Fruit fly (Drosophila melanogaster): ENCODE data around the gene ND-B14.5B.

ND-B14.5B gene

DNA sequence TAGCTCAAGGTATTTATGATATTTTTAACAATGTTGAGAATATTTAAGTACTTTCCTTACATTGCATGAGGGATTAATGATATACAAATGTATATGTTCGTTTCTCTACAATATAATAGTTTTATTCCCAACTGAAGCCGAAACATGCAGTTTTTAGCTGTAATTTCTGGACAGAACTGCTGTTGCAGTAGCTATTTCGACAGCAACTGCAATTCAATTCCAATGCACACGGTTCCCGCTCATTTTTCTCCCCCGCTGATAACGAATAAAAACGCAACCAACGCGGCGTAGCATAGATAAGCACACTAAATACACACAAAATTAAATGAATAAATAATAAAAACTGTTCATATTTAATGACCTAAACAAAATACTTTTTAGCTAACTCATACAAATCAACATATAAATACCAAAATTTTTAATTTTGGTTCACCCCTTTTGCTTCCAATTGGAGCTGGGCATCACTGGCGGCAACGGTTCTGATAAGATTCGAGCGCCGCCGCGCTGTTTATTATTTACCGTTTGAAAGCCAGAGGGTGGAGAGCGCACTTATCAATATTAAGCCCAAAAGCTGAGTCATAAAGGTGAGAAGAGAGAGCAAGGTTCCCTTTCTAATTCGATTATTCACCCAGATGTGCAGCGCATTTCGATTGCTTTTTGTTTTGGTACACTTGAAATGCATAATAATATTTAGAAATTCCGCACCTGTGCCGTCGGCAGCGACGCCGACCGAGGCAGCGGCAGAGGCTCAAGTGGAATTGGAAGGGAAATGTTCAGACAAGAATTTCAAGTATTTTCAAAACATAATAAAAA lies 12.8 kb upstream of the ND-B14.5B start (continued):
- TF ChIP-seq ATbp (GFP tag; optimal IDR thresholded peaks at IDR 0.05) (peak; percentile 40), HmgZ (tag; optimal IDR thresholded peaks at IDR 0.05) (no peak), Dbx (GFP tag; IDR thresholded peaks at IDR 0.05) (0 out of 3 replicates have a peak, but pooled peaks have one; percentile 23), CG32767 (GFP tag; IDR thresholded peaks at IDR 0.05) (no peak), ttk (GFP tag; IDR thresholded peaks at IDR 0.05) (no peak), hbn (GFP tag; IDR thresholded peaks at IDR 0.05; ENCODE audit: partially characterized antibody) (no peak), nerfin-1 (tag; optimal IDR thresholded peaks at IDR 0.05) (no peak), jing (GFP tag; optimal IDR thresholded peaks at IDR 0.05) (no peak), chinmo (GFP tag; IDR thresholded peaks at IDR 0.05; ENCODE audit: partially characterized antibody) (no peak), eve (GFP tag; optimal IDR thresholded peaks at IDR 0.05) (peak in 1 of 2 experiments; percentile 47), sr (GFP tag; IDR thresholded peaks at IDR 0.05) (no peak), ham (GFP tag; IDR thresholded peaks at IDR 0.05) (no peak), CG32772 (GFP tag; IDR thresholded peaks at IDR 0.05) (no peak; the same call in 1 of the 2 replicates), HLH4C (GFP tag; IDR thresholded peaks at IDR 0.05; ENCODE audit: partially characterized antibody) (0 out of 3 replicates have a peak, but pooled peaks have one; percentile 9), CG13287 (GFP tag; IDR thresholded peaks at IDR 0.05; ENCODE audit: partially characterized antibody) (peak; percentile 52), nmo (GFP tag; optimal IDR thresholded peaks at IDR 0.05) (no peak), gsb (GFP tag; IDR thresholded peaks at IDR 0.05) (no peak), CG4854 (GFP tag; optimal IDR thresholded peaks at IDR 0.05) (no peak), CG1647 (GFP tag; optimal IDR thresholded peaks at IDR 0.05) (no peak), CG9609 (GFP tag; optimal IDR thresholded peaks at IDR 0.05) (no peak), CG17359 (tag; optimal IDR thresholded peaks at IDR 0.05) (no peak), kah (GFP tag; optimal IDR thresholded peaks at IDR 0.05) (no peak), CG9932 (GFP tag; IDR thresholded peaks at IDR 0.05) (no peak), MTF-1 (GFP tag; optimal IDR thresholded peaks at IDR 0.05; ENCODE audit: borderline replicate concordance) (peak; percentile 26), onecut (GFP tag; IDR thresholded peaks at IDR 0.05) (no peak), Spps (tag; optimal IDR thresholded peaks at IDR 0.05) (no peak), CG13624 (GFP tag; optimal IDR thresholded peaks at IDR 0.05) (no peak), CG6791 (GFP tag; IDR thresholded peaks at IDR 0.05; ENCODE audit: partially characterized antibody) (no peak), gfzf (GFP tag; optimal IDR thresholded peaks at IDR 0.05) (no peak), odd (GFP tag; optimal IDR thresholded peaks at IDR 0.05) (peak; percentile 28), CG8089 (GFP tag; optimal IDR thresholded peaks at IDR 0.05) (no peak), CG31388 (GFP tag; optimal IDR thresholded peaks at IDR 0.05) (no peak), Dek (tag; optimal IDR thresholded peaks at IDR 0.05) (no peak), sqz (GFP tag; optimal IDR thresholded peaks at IDR 0.05) (no peak), NC2β (GFP tag; optimal IDR thresholded peaks at IDR 0.05) (no peak), Taf1 (GFP tag; IDR thresholded peaks at IDR 0.05) (no peak), Dip3 (GFP tag; optimal IDR thresholded peaks at IDR 0.05) (no peak), ranshi (GFP tag; IDR thresholded peaks at IDR 0.05) (no peak), Eip74EF (GFP tag; optimal IDR thresholded peaks at IDR 0.05) (no peak), Stat92E (GFP tag; optimal IDR thresholded peaks at IDR 0.05) (no peak), Lim3 (GFP tag; IDR thresholded peaks at IDR 0.05) (no peak), CG12942 (GFP tag; optimal IDR thresholded peaks at IDR 0.05) (no peak), Usf (GFP tag; optimal IDR thresholded peaks at IDR 0.05) (no peak), Asciz (GFP tag; optimal IDR thresholded peaks at IDR 0.05) (no peak), GATAe (GFP tag; conservative IDR thresholded peaks at IDR 0.05) (peak; percentile 56; the same call in 1 of the 2 replicates), disco-r (GFP tag; optimal IDR thresholded peaks at IDR 0.05) (no peak), Sry-δ (GFP tag; optimal IDR thresholded peaks at IDR 0.05) (no peak), sens (GFP tag) (peak; percentile 84), ems (GFP tag; optimal IDR thresholded peaks at IDR 0.05) (no peak)

All from whole organism, embryonic.